Fruit fly (Drosophila melanogaster) whole organism, embryonic: ENCODE results near the gene Cdc14.

ENCODE experiments used
- B-H1 ChIP-seq: fragments of 200-800 bp; sonication (Bioruptor generic); IDR thresholded peaks from 3 replicates; pipeline ENCODE4 v1.3.6; 2022; ENCODE audit warnings: missing biosample characterization, missing genetic modification characterization
- CG10147 ChIP-seq: fragments of 200-800 bp; sonication (Bioruptor generic); optimal IDR thresholded peaks from 2 replicates; lab custom pipeline; 2019; ENCODE audit warnings: missing biosample characterization, mild to moderate bottlenecking, missing genetic modification characterization, moderate library complexity
- CG13624 ChIP-seq: fragments of 200-800 bp; sonication (Bioruptor generic); optimal IDR thresholded peaks from 2 replicates; lab custom pipeline; 2016; ENCODE audit warnings: missing biosample characterization, missing genetic modification characterization
- CG16863 ChIP-seq: fragments of 200-800 bp; sonication (Bioruptor generic); optimal IDR thresholded peaks from 3 replicates; lab custom pipeline; 2016; ENCODE audit warnings: missing biosample characterization, missing genetic modification characterization
- CG18599 ChIP-seq: fragments of 200-800 bp; sonication (Bioruptor generic); optimal IDR thresholded peaks from 3 replicates; lab custom pipeline; 2017; ENCODE audit warnings: missing biosample characterization, missing genetic modification characterization, mild to moderate bottlenecking, moderate library complexity, missing genetic modification reagents
- CG2875 ChIP-seq: fragments of 200-800 bp; sonication (Bioruptor generic); optimal IDR thresholded peaks from 2 replicates; lab custom pipeline; 2017; ENCODE audit warnings: missing biosample characterization, mild to moderate bottlenecking, missing genetic modification characterization, missing genetic modification reagents
- CG30403 ChIP-seq: fragments of 200-800 bp; sonication (Bioruptor generic); optimal IDR thresholded peaks from 3 replicates; lab custom pipeline; 2016; ENCODE audit warnings: missing biosample characterization, missing genetic modification characterization
- CG32772 ChIP-seq: fragments of 200-800 bp; sonication (Bioruptor generic); IDR thresholded peaks from 2 replicates; pipeline ENCODE4 v1.3.6; 2022; ENCODE audit warnings: missing biosample characterization, missing genetic modification characterization
- CG33213 ChIP-seq: fragments of 200-800 bp; sonication (Bioruptor generic); optimal IDR thresholded peaks from 3 replicates; lab custom pipeline; 2016; ENCODE audit warnings: missing biosample characterization, missing genetic modification characterization
- CG34376 ChIP-seq: fragments of 200-800 bp; sonication (Bioruptor generic); optimal IDR thresholded peaks from 2 replicates; lab custom pipeline; 2018; ENCODE audit warnings: missing biosample characterization, mild to moderate bottlenecking, missing genetic modification characterization
- CG3995 ChIP-seq: fragments of 200-800 bp; sonication (Bioruptor generic); optimal IDR thresholded peaks from 3 replicates; lab custom pipeline; 2016; ENCODE audit warnings: missing biosample characterization, missing genetic modification characterization
- CG4617 ChIP-seq: fragments of 200-800 bp; sonication (Bioruptor generic); optimal IDR thresholded peaks from 3 replicates; lab custom pipeline; 2016; ENCODE audit warnings: missing biosample characterization, missing genetic modification characterization, borderline replicate concordance
- CG6254 ChIP-seq: fragments of 200-800 bp; sonication (Bioruptor generic); optimal IDR thresholded peaks from 3 replicates; lab custom pipeline; 2017; ENCODE audit warnings: mild to moderate bottlenecking, missing biosample characterization, missing genetic modification reagents, missing genetic modification characterization
- CG7556 ChIP-seq: fragments of 200-800 bp; sonication (Bioruptor generic); optimal IDR thresholded peaks from 2 replicates; lab custom pipeline; 2017; ENCODE audit warnings: missing biosample characterization, mild to moderate bottlenecking, missing genetic modification characterization
- CG9437 ChIP-seq: fragments of 200-800 bp; sonication (Bioruptor generic); optimal IDR thresholded peaks from 2 replicates; lab custom pipeline; 2018; ENCODE audit warnings: missing biosample characterization, mild to moderate bottlenecking, missing genetic modification characterization
- Dip2 ChIP-seq: fragments of 200-800 bp; sonication (Bioruptor generic); IDR thresholded peaks from 2 replicates; pipeline ENCODE4 v1.3.6; 2022; ENCODE audit warnings: missing biosample characterization, missing genetic modification characterization
- Fer1 ChIP-seq: fragments of 200-800 bp; sonication (Bioruptor generic); optimal IDR thresholded peaks from 2 replicates; lab custom pipeline; 2017; ENCODE audit warnings: missing biosample characterization, mild to moderate bottlenecking, missing genetic modification characterization
- Hand ChIP-seq: fragments of 200-800 bp; sonication (Bioruptor generic); optimal IDR thresholded peaks from 2 replicates; lab custom pipeline; 2017; ENCODE audit warnings: mild to moderate bottlenecking, missing biosample characterization, missing genetic modification reagents, missing genetic modification characterization
- Hr78 ChIP-seq, 2 experiments: fragments of 200-800 bp in 1 of 2; fragments of >200 bp in 1 of 2; sonication (Bioruptor generic) in 1 of 2; optimal IDR thresholded peaks; 2 replicates each; lab custom pipeline; 2017 to 2019; ENCODE audit warnings: missing biosample characterization in 2 of 2, missing genetic modification characterization in 2 of 2, mild to moderate bottlenecking in 1 of 2, moderate library complexity in 1 of 2
- Med ChIP-seq: fragments of 200-800 bp; sonication (Bioruptor generic); peaks from one replicate; lab custom pipeline; 2016; ENCODE audit warnings: missing biosample characterization, missing genetic modification characterization, mild to moderate bottlenecking, inconsistent platforms, moderate library complexity
- Sox100B ChIP-seq: fragments of 200-800 bp; sonication (Bioruptor generic); optimal IDR thresholded peaks from 3 replicates; lab custom pipeline; 2018; ENCODE audit warnings: missing biosample characterization, mild to moderate bottlenecking, missing genetic modification characterization
- Xrp1 ChIP-seq: fragments of 200-800 bp; sonication (Bioruptor generic); IDR thresholded peaks from 2 replicates; pipeline ENCODE4 v1.3.6; 2022; ENCODE audit warnings: missing biosample characterization, missing genetic modification characterization
- cg ChIP-seq: fragments of 200-800 bp; sonication (Bioruptor generic); optimal IDR thresholded peaks from 3 replicates; lab custom pipeline; 2019; ENCODE audit warnings: missing biosample characterization, mild to moderate bottlenecking, missing genetic modification characterization, moderate library complexity
- chinmo ChIP-seq: fragments of 200-800 bp; sonication (Bioruptor generic); IDR thresholded peaks from 4 replicates; pipeline ENCODE4 v1.3.6; 2022; ENCODE audit warnings: missing biosample characterization, missing genetic modification characterization; ENCODE audit not compliant: partially characterized antibody
- cwo ChIP-seq: fragments of 200-800 bp; sonication (Bioruptor generic); optimal IDR thresholded peaks from 3 replicates; lab custom pipeline; 2017; ENCODE audit warnings: missing biosample characterization, missing genetic modification characterization, mild to moderate bottlenecking, moderate library complexity, missing genetic modification reagents
- da ChIP-seq: fragments of 200-800 bp; sonication (Bioruptor generic); optimal IDR thresholded peaks from 2 replicates; lab custom pipeline; 2016; ENCODE audit warnings: missing biosample characterization, missing genetic modification characterization
- exex ChIP-seq: fragments of 200-800 bp; sonication (Bioruptor generic); optimal IDR thresholded peaks from 4 replicates; lab custom pipeline; 2018; ENCODE audit warnings: missing biosample characterization, mild to moderate bottlenecking, missing genetic modification characterization, moderate library complexity
- eyg ChIP-seq: fragments of 200-800 bp; sonication (Bioruptor generic); optimal IDR thresholded peaks from 3 replicates; lab custom pipeline; 2016; ENCODE audit warnings: missing biosample characterization, missing genetic modification characterization
- fu2 ChIP-seq: fragments of 200-800 bp; sonication (Bioruptor generic); optimal IDR thresholded peaks from 2 replicates; lab custom pipeline; 2016; ENCODE audit warnings: missing biosample characterization, missing genetic modification characterization
- gem ChIP-seq: fragments of 200-800 bp; sonication (Bioruptor generic); optimal IDR thresholded peaks from 2 replicates; lab custom pipeline; 2019; ENCODE audit warnings: missing biosample characterization, mild to moderate bottlenecking, missing genetic modification characterization, moderate library complexity
- hth ChIP-seq: fragments of >200 bp; optimal IDR thresholded peaks from 2 replicates; lab custom pipeline; 2017; ENCODE audit warnings: inconsistent platforms
- insv ChIP-seq, 2 experiments: fragments of 200-800 bp; sonication (Bioruptor generic); optimal IDR thresholded peaks; 3 replicates each; lab custom pipeline; 2016 to 2018; ENCODE audit warnings: missing biosample characterization in 2 of 2, missing genetic modification characterization in 2 of 2
- jumu ChIP-seq: fragments of 200-800 bp; sonication (Bioruptor generic); optimal IDR thresholded peaks from 3 replicates; lab custom pipeline; 2016; ENCODE audit warnings: missing biosample characterization, missing genetic modification characterization
- kni ChIP-seq: fragments of 200-800 bp; sonication (Bioruptor generic); optimal IDR thresholded peaks from 3 replicates; lab custom pipeline; 2017; ENCODE audit warnings: mild to moderate bottlenecking, missing biosample characterization, missing genetic modification reagents, missing genetic modification characterization
- lab ChIP-seq: fragments of 200-800 bp; sonication (Bioruptor generic); optimal IDR thresholded peaks from 3 replicates; lab custom pipeline; 2017; ENCODE audit warnings: missing biosample characterization, missing genetic modification characterization, mild to moderate bottlenecking, moderate library complexity, missing genetic modification reagents
- lmd ChIP-seq: fragments of 200-800 bp; sonication (Bioruptor generic); IDR thresholded peaks from 2 replicates; pipeline ENCODE4 v1.3.6; 2022; ENCODE audit warnings: missing biosample characterization, missing genetic modification characterization
- mirr ChIP-seq: fragments of 200-800 bp; sonication (Bioruptor generic); optimal IDR thresholded peaks from 3 replicates; lab custom pipeline; 2018; ENCODE audit warnings: missing biosample characterization, mild to moderate bottlenecking, missing genetic modification characterization
- pho ChIP-seq: fragments of 200-800 bp; sonication (Bioruptor generic); optimal IDR thresholded peaks from 2 replicates; lab custom pipeline; 2016; ENCODE audit warnings: missing biosample characterization, missing genetic modification characterization
- pum ChIP-seq: fragments of 200-800 bp; sonication (Bioruptor generic); optimal IDR thresholded peaks from 2 replicates; lab custom pipeline; 2016; ENCODE audit warnings: missing biosample characterization, missing genetic modification characterization
- rib ChIP-seq: fragments of 200-800 bp; sonication (Bioruptor generic); IDR thresholded peaks from 2 replicates; pipeline ENCODE4 v1.3.6; 2022; ENCODE audit warnings: missing biosample characterization, missing genetic modification characterization
- sens ChIP-seq: fragments of 200-800 bp; sonication (Bioruptor generic); peaks from one replicate; lab custom pipeline; 2016; ENCODE audit warnings: missing biosample characterization, missing genetic modification characterization
- sna ChIP-seq: fragments of 200-800 bp; sonication (Bioruptor generic); IDR thresholded peaks from 2 replicates; pipeline ENCODE4 v1.3.6; 2022; ENCODE audit warnings: missing biosample characterization, missing genetic modification characterization; ENCODE audit not compliant: partially characterized antibody
- sug ChIP-seq: fragments of 200-800 bp; optimal IDR thresholded peaks from 2 replicates; lab custom pipeline; 2019; ENCODE audit warnings: missing biosample characterization, mild to moderate bottlenecking, missing genetic modification characterization, moderate library complexity
- tin ChIP-seq: fragments of 200-800 bp; sonication (Bioruptor generic); optimal IDR thresholded peaks from 3 replicates; lab custom pipeline; 2016; ENCODE audit warnings: missing biosample characterization, missing genetic modification characterization
- tna ChIP-seq: fragments of 200-800 bp; sonication (Bioruptor generic); IDR thresholded peaks from 2 replicates; pipeline ENCODE4 v1.3.6; 2022; ENCODE audit warnings: missing biosample characterization, missing genetic modification characterization; ENCODE audit not compliant: partially characterized antibody
- trh ChIP-seq: fragments of 200-800 bp; sonication (Bioruptor generic); optimal IDR thresholded peaks from 2 replicates; lab custom pipeline; 2016; ENCODE audit warnings: missing biosample characterization, missing genetic modification characterization

Cdc14 gene

DNA sequence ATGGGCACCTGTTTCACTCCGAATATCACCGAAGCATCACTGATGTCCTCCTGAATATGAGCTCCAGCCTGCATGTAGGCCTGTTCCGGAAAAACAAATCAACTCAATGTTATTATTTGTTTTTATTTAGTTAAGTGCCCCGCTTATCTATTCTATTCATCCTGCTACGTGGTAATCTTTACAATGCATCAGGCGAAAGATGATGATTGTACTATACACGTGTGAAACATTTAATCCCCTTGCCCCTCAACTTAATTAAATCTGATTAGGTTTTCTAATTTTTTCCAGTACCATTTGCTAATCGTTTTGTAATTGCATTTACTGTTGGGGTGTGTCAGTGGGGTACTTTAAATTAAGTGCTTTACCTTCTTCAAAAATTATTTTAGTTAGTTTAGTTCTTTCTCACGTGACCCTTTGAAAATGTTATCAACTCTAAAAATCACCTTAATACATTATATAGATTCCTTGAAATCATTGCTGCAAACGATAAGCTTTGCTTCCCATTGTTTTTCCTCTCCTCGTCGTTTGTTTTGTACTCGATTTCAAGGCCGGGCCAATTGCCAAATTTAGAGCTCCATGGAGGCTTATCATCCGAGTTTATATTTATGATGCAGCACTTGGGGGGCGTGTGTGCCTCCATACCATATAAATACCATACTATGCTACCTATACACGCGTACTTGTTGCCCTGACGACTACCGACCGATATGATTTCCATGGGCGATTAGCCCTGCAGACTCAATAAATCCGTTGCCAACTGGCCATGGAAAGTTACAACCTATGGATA lies 15.6 kb downstream of the Cdc14 start:
- TF ChIP-seq CG3995 (GFP tag; lab: Kevin White, UChicago), result no peak
- no peak for TF ChIP-seq pum
- peak; percentile 68 for TF ChIP-seq exex (tag; lab: Kevin White, UChicago)
- peak; percentile 94 for TF ChIP-seq sug (tag; lab: Kevin White, UChicago)
- TF ChIP-seq Sox100B (GFP tag; lab: Kevin White, UChicago), result no peak
- no peak for TF ChIP-seq CG13624
- TF ChIP-seq da, result no peak
- TF ChIP-seq CG4617 (GFP tag; lab: Kevin White, UChicago), result no peak
- no peak for TF ChIP-seq gem (tag; lab: Kevin White, UChicago)
- TF ChIP-seq Hand (GFP tag; lab: Kevin White, UChicago), result no peak
- TF ChIP-seq CG6254 (GFP tag; lab: Kevin White, UChicago), result no peak
- TF ChIP-seq sens, result peak; percentile 14
- TF ChIP-seq CG33213 (GFP tag; lab: Kevin White, UChicago), result no peak
- no peak for TF ChIP-seq Xrp1 (GFP tag; lab: Robert Waterston, UW)
- no peak for TF ChIP-seq CG30403 (GFP tag; lab: Kevin White, UChicago)
- peak; percentile 69 for TF ChIP-seq cwo (GFP tag; lab: Kevin White, UChicago)
- no peak for TF ChIP-seq CG10147
- TF ChIP-seq CG2875 (GFP tag; lab: Kevin White, UChicago), result no peak
- TF ChIP-seq CG34376 (GFP tag; lab: Kevin White, UChicago), result peak; percentile 27
- no peak for TF ChIP-seq hth
- no peak for TF ChIP-seq B-H1 (GFP tag; lab: Robert Waterston, UW)
- TF ChIP-seq CG16863 (GFP tag; lab: Kevin White, UChicago), result no peak
- no peak for TF ChIP-seq insv (GFP tag; optimal IDR thresholded peaks at IDR 0.05; lab: Kevin White, UChicago)
- no peak for TF ChIP-seq lmd
- no peak for TF ChIP-seq CG32772 (GFP tag; lab: Robert Waterston, UW)
- peak; percentile 19 for TF ChIP-seq Med (GFP tag; lab: Kevin White, UChicago)
- no peak for TF ChIP-seq tin (GFP tag; lab: Kevin White, UChicago)
- no peak for TF ChIP-seq CG7556 (GFP tag; lab: Kevin White, UChicago)
- no peak for TF ChIP-seq fu2 (GFP tag; lab: Kevin White, UChicago)

DNA sequence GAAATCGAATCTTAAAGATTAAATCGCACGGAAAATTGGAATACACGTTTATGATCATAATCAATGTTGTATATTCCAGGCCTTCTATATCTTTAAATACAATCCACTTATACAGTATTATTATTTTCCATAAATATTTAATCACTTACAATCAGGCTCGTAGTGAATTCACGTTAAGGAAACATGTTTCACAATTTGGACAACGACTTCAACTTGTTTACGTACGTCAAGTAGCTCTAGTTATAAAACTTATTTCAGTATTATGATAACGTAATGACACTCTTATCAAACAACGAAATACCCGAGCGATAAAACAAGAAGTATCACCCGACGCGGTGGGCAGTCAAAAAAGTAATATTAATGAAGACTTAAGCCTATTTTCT lies 19.2 kb downstream of the Cdc14 start:
- TF ChIP-seq eyg (GFP tag; lab: Kevin White, UChicago) (no peak), CG9437 (GFP tag; lab: Kevin White, UChicago) (peak; percentile 43), chinmo (no peak), lab (GFP tag; lab: Kevin White, UChicago) (peak; percentile 20), exex (tag; lab: Kevin White, UChicago) (peak; percentile 54), CG18599 (GFP tag; lab: Kevin White, UChicago) (peak; percentile 5)

DNA sequence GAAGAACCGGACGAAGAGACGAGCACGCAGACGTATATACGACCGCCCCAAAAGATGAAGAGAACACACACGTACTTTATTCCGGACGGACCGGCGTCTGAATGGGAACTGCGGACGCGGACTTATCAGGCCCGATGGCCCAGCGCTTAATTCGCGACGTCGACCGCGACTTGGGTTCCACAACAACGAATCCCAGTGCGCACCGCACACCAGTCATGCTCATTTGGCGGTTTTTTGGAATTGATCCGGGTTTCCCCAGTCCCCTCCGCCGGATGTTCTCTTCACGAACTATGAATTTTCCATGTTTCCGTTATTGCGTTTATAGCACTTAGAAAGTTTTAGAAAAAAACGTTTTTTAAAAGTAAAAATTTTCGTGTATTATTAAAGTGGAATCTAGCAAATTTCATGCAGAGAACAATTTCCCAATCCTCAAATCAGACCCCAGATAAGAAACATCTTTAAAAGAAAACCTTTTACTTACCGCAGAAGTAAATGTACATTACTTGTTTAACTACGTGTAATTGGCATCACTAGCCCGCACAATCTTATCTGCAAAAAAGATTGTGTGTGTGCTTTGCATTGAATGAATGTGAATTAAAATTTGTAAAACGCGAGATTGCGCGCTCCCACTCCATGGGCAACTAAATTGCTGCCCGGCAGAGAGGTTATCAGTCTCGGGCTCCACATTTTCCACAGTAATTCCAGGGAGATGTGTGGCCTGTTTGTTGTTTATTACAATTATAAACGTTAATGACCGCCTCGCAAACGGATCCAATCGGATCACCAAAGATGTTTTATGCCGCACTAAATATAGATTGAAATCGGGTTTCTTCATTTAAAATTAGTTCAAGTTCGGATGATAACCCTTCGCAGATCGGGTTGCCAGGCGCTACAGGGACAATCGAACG lies 19.8 kb downstream of the Cdc14 start, which contains the start of gene CG7149:
CG7149 (minus strand) TSS at position 110 of the 908 bp plus-strand sequence.
- TF ChIP-seq sug (tag; lab: Kevin White, UChicago) (peak; percentile 88), cg (GFP tag; lab: Kevin White, UChicago) (no peak), Dip2 (GFP tag; lab: Robert Waterston, UW) (no peak), kni (no peak), pho (GFP tag; lab: Kevin White, UChicago) (peak; percentile 7), tna (GFP tag; lab: Robert Waterston, UW) (no peak), sna (GFP tag; lab: Robert Waterston, UW) (no peak), mirr (peak; percentile 96), rib (GFP tag; lab: Robert Waterston, UW) (0 out of 2 replicates have a peak, but pooled peaks have one; percentile 11), Hr78 (GFP tag; optimal IDR thresholded peaks at IDR 0.05; lab: Kevin White, UChicago) (peak in 1 of 2 experiments; percentile 13), Fer1 (GFP tag; lab: Kevin White, UChicago) (peak; percentile 23), jumu (GFP tag; lab: Kevin White, UChicago) (no peak), trh (GFP tag; lab: Kevin White, UChicago) (no peak)
